Fruit fly (Drosophila melanogaster) whole organism, embryonic: ENCODE measurements around the gene CG43915.

ENCODE experiments used
- Ada2b ChIP-seq: fragments of 200-800 bp; sonication (Bioruptor generic); IDR thresholded peaks from 2 replicates; pipeline ENCODE4 v1.3.6; 2022; ENCODE audit warnings: missing biosample characterization, missing genetic modification characterization
- Awh ChIP-seq: fragments of 200-800 bp; sonication (Bioruptor generic); IDR thresholded peaks from 2 replicates; pipeline ENCODE4, ENCODE4 v1.3.6; 2022; ENCODE audit warnings: missing biosample characterization, missing genetic modification characterization
- BtbVII ChIP-seq: fragments of 200-800 bp; sonication (Bioruptor generic); optimal IDR thresholded peaks from 3 replicates; lab custom pipeline; 2017; ENCODE audit warnings: missing biosample characterization, mild to moderate bottlenecking, missing genetic modification characterization
- CG11504 ChIP-seq: fragments of 200-800 bp; sonication (Bioruptor generic); optimal IDR thresholded peaks from 3 replicates; lab custom pipeline; 2019; ENCODE audit warnings: missing biosample characterization, mild to moderate bottlenecking, missing genetic modification characterization, moderate library complexity
- CG11560 ChIP-seq: fragments of 200-800 bp; sonication (Bioruptor generic); IDR thresholded peaks from 3 replicates; pipeline ENCODE4 v1.3.6; 2022; ENCODE audit warnings: missing biosample characterization, missing genetic modification characterization
- CG11723 ChIP-seq: fragments of 200-800 bp; sonication (Bioruptor generic); optimal IDR thresholded peaks from 2 replicates; lab custom pipeline; 2017; ENCODE audit warnings: missing biosample characterization, mild to moderate bottlenecking, missing genetic modification characterization
- CG12391 ChIP-seq: fragments of 200-800 bp; sonication (Bioruptor generic); optimal IDR thresholded peaks from 3 replicates; lab custom pipeline; 2018; ENCODE audit warnings: missing biosample characterization, mild to moderate bottlenecking, missing genetic modification characterization, moderate library complexity
- CG13424 ChIP-seq: fragments of 200-800 bp; sonication (Bioruptor generic); optimal IDR thresholded peaks from 2 replicates; lab custom pipeline; 2019; ENCODE audit warnings: missing biosample characterization, mild to moderate bottlenecking, missing genetic modification characterization, moderate library complexity
- CG15269 ChIP-seq: fragments of 200-800 bp; sonication (Bioruptor generic); optimal IDR thresholded peaks from 2 replicates; lab custom pipeline; 2018; ENCODE audit warnings: missing biosample characterization, mild to moderate bottlenecking, missing genetic modification characterization, moderate library complexity
- CG17385 ChIP-seq: fragments of 200-800 bp; sonication (Bioruptor generic); optimal IDR thresholded peaks from 3 replicates; lab custom pipeline; 2018; ENCODE audit warnings: missing biosample characterization, mild to moderate bottlenecking, missing genetic modification characterization
- CG17802 ChIP-seq: fragments of 200-800 bp; sonication (Bioruptor generic); optimal IDR thresholded peaks from 2 replicates; lab custom pipeline; 2018; ENCODE audit warnings: missing biosample characterization, mild to moderate bottlenecking, missing genetic modification characterization, moderate library complexity
- CG1832 ChIP-seq: fragments of 200-800 bp; sonication (Bioruptor generic); optimal IDR thresholded peaks from 2 replicates; lab custom pipeline; 2017; ENCODE audit warnings: missing biosample characterization, mild to moderate bottlenecking, missing genetic modification characterization, inconsistent platforms
- CG31441 ChIP-seq: fragments of 200-800 bp; sonication (Bioruptor generic); IDR thresholded peaks from 2 replicates; pipeline ENCODE4 v1.3.6; 2022; ENCODE audit warnings: missing biosample characterization, missing genetic modification characterization
- CG33557 ChIP-seq: fragments of 200-800 bp; sonication (Bioruptor generic); optimal IDR thresholded peaks from 2 replicates; lab custom pipeline; 2019; ENCODE audit warnings: missing biosample characterization, mild to moderate bottlenecking, missing genetic modification characterization, moderate library complexity
- CG7556 ChIP-seq: fragments of 200-800 bp; sonication (Bioruptor generic); optimal IDR thresholded peaks from 2 replicates; lab custom pipeline; 2017; ENCODE audit warnings: missing biosample characterization, mild to moderate bottlenecking, missing genetic modification characterization
- CG7839 ChIP-seq: fragments of 200-800 bp; sonication (Bioruptor generic); optimal IDR thresholded peaks from 3 replicates; lab custom pipeline; 2018; ENCODE audit warnings: missing biosample characterization, mild to moderate bottlenecking, missing genetic modification characterization, moderate library complexity
- CG8388 ChIP-seq: fragments of 200-800 bp; sonication (Bioruptor generic); optimal IDR thresholded peaks from 2 replicates; lab custom pipeline; 2019; ENCODE audit warnings: missing biosample characterization, mild to moderate bottlenecking, missing genetic modification characterization, moderate library complexity
- CG8924 ChIP-seq: fragments of 200-800 bp; optimal IDR thresholded peaks from 3 replicates; lab custom pipeline; 2019; ENCODE audit warnings: missing biosample characterization, mild to moderate bottlenecking, missing genetic modification characterization, moderate library complexity
- CoRest ChIP-seq: fragments of 200-800 bp; sonication (Bioruptor generic); optimal IDR thresholded peaks from 3 replicates; lab custom pipeline; 2018; ENCODE audit warnings: missing biosample characterization, mild to moderate bottlenecking, missing genetic modification characterization, moderate library complexity
- Fer1 ChIP-seq: fragments of 200-800 bp; sonication (Bioruptor generic); optimal IDR thresholded peaks from 2 replicates; lab custom pipeline; 2017; ENCODE audit warnings: missing biosample characterization, mild to moderate bottlenecking, missing genetic modification characterization
- Gsc ChIP-seq: fragments of 200-800 bp; sonication (Bioruptor generic); IDR thresholded peaks from 2 replicates; pipeline ENCODE4 v1.3.6; 2022; ENCODE audit warnings: missing biosample characterization, missing genetic modification characterization
- Hr51 ChIP-seq, 2 experiments: fragments of 200-800 bp; sonication (Bioruptor generic); optimal IDR thresholded peaks; 2 replicates in 1 of 2; 3 replicates in 1 of 2; lab custom pipeline; 2016 to 2018; ENCODE audit warnings: missing biosample characterization in 2 of 2, missing genetic modification characterization in 2 of 2, mild to moderate bottlenecking in 1 of 2, moderate library complexity in 1 of 2
- Hsf ChIP-seq: fragments of 200-800 bp; sonication (Bioruptor generic); optimal IDR thresholded peaks from 3 replicates; lab custom pipeline; 2016; ENCODE audit warnings: missing biosample characterization, missing genetic modification characterization
- Kr ChIP-seq: fragments of 200-800 bp; sonication (Bioruptor generic); optimal IDR thresholded peaks from 2 replicates; lab custom pipeline; 2017; ENCODE audit warnings: missing biosample characterization, mild to moderate bottlenecking, missing genetic modification characterization
- Med ChIP-seq: fragments of 200-800 bp; sonication (Bioruptor generic); peaks from one replicate; lab custom pipeline; 2016; ENCODE audit warnings: missing biosample characterization, missing genetic modification characterization, mild to moderate bottlenecking, inconsistent platforms, moderate library complexity
- Oli ChIP-seq: fragments of 200-800 bp; sonication (Bioruptor generic); optimal IDR thresholded peaks from 2 replicates; lab custom pipeline; 2018; ENCODE audit warnings: missing biosample characterization, mild to moderate bottlenecking, missing genetic modification characterization, moderate library complexity
- Poxn ChIP-seq: fragments of 200-800 bp; sonication (Bioruptor generic); IDR thresholded peaks from 2 replicates; pipeline ENCODE4 v1.3.6; 2022; ENCODE audit warnings: missing biosample characterization, missing genetic modification characterization
- Ptx1 ChIP-seq: fragments of 200-800 bp; sonication (Bioruptor generic); IDR thresholded peaks from 2 replicates; pipeline ENCODE4 v1.3.6; 2022; ENCODE audit warnings: missing biosample characterization, missing genetic modification characterization
- Ssrp ChIP-seq: fragments of 200-800 bp; sonication (Bioruptor generic); optimal IDR thresholded peaks from 2 replicates; lab custom pipeline; 2018; ENCODE audit warnings: missing biosample characterization, mild to moderate bottlenecking, missing genetic modification characterization, moderate library complexity
- aop ChIP-seq: fragments of 200-800 bp; sonication (Bioruptor generic); IDR thresholded peaks from 2 replicates; pipeline ENCODE4 v1.3.6; 2022; ENCODE audit warnings: missing biosample characterization, missing genetic modification characterization
- az2 ChIP-seq: fragments of 200-800 bp; sonication (Bioruptor generic); optimal IDR thresholded peaks from 3 replicates; lab custom pipeline; 2016; ENCODE audit warnings: missing biosample characterization, missing genetic modification characterization
- bcd ChIP-seq: fragments of 200-800 bp; sonication (Bioruptor generic); optimal IDR thresholded peaks from 2 replicates; lab custom pipeline; 2017; ENCODE audit warnings: missing biosample characterization, mild to moderate bottlenecking, missing genetic modification characterization
- caup ChIP-seq: fragments of 200-800 bp; sonication (Bioruptor generic); optimal IDR thresholded peaks from 3 replicates; lab custom pipeline; 2017; ENCODE audit warnings: missing biosample characterization, mild to moderate bottlenecking, missing genetic modification characterization, moderate library complexity; ENCODE audit not compliant: severe bottlenecking
- dmrt99B ChIP-seq: fragments of 200-800 bp; sonication (Bioruptor generic); optimal IDR thresholded peaks from 2 replicates; lab custom pipeline; 2018; ENCODE audit warnings: missing biosample characterization, mild to moderate bottlenecking, missing genetic modification characterization, moderate library complexity
- esg ChIP-seq: fragments of 200-800 bp; sonication (Bioruptor generic); conservative IDR thresholded peaks from 2 replicates; pipeline ENCODE4 v1.3.6; 2022; ENCODE audit warnings: missing biosample characterization, missing genetic modification characterization
- ewg ChIP-seq: fragments of 200-800 bp; sonication (Bioruptor generic); optimal IDR thresholded peaks from 3 replicates; lab custom pipeline; 2017; ENCODE audit warnings: mild to moderate bottlenecking, missing biosample characterization, missing genetic modification reagents, missing genetic modification characterization
- fd102C ChIP-seq: fragments of 200-800 bp; sonication (Bioruptor generic); optimal IDR thresholded peaks from 2 replicates; lab custom pipeline; 2018; ENCODE audit warnings: missing biosample characterization, mild to moderate bottlenecking, missing genetic modification characterization, moderate library complexity
- fd3F ChIP-seq: fragments of 200-800 bp; sonication (Bioruptor generic); optimal IDR thresholded peaks from 2 replicates; lab custom pipeline; 2018; ENCODE audit warnings: missing biosample characterization, mild to moderate bottlenecking, missing genetic modification characterization, moderate library complexity
- gfzf ChIP-seq: fragments of 200-800 bp; sonication (Bioruptor generic); optimal IDR thresholded peaks from 2 replicates; lab custom pipeline; 2016; ENCODE audit warnings: missing biosample characterization, mild to moderate bottlenecking, missing genetic modification characterization, moderate library complexity
- grau ChIP-seq: fragments of 200-800 bp; optimal IDR thresholded peaks from 3 replicates; lab custom pipeline; 2019; ENCODE audit warnings: missing biosample characterization, mild to moderate bottlenecking, missing genetic modification characterization, moderate library complexity
- gt ChIP-seq: fragments of 200-800 bp; sonication (Bioruptor generic); IDR thresholded peaks from 2 replicates; pipeline ENCODE4 v1.3.6; 2022; ENCODE audit warnings: missing biosample characterization, missing genetic modification characterization
- h ChIP-seq: fragments of >200 bp; optimal IDR thresholded peaks from 2 replicates; lab custom pipeline; 2017
- hb ChIP-seq: fragments of 200-800 bp; sonication (Bioruptor generic); IDR thresholded peaks from 3 replicates; pipeline ENCODE4 v1.3.6; 2022; ENCODE audit warnings: missing biosample characterization, missing genetic modification characterization; ENCODE audit not compliant: partially characterized antibody
- lab ChIP-seq: fragments of 200-800 bp; sonication (Bioruptor generic); optimal IDR thresholded peaks from 3 replicates; lab custom pipeline; 2017; ENCODE audit warnings: missing biosample characterization, missing genetic modification characterization, mild to moderate bottlenecking, moderate library complexity, missing genetic modification reagents
- lola ChIP-seq, 3 experiments: fragments of >200 bp in 2 of 3; fragments of 200-800 bp in 1 of 3; sonication (Bioruptor generic) in 1 of 3; optimal IDR thresholded peaks; 2 replicates each; lab custom pipeline; 2017 to 2019; ENCODE audit warnings: missing biosample characterization in 3 of 3, missing genetic modification characterization in 3 of 3, mild to moderate bottlenecking in 1 of 3, moderate library complexity in 1 of 3
- nau ChIP-seq: fragments of 200-800 bp; sonication (Bioruptor generic); optimal IDR thresholded peaks from 3 replicates; lab custom pipeline; 2017; ENCODE audit warnings: missing biosample characterization, mild to moderate bottlenecking, missing genetic modification characterization, missing genetic modification reagents
- shn ChIP-seq: fragments of 200-800 bp; sonication (Bioruptor generic); optimal IDR thresholded peaks from 3 replicates; lab custom pipeline; 2016; ENCODE audit warnings: missing biosample characterization, missing genetic modification characterization
- sima ChIP-seq: fragments of 200-800 bp; sonication (Bioruptor generic); optimal IDR thresholded peaks from 2 replicates; lab custom pipeline; 2016; ENCODE audit warnings: missing biosample characterization, missing genetic modification characterization
- sisA ChIP-seq: fragments of 200-800 bp; sonication (Bioruptor generic); IDR thresholded peaks from 2 replicates; pipeline ENCODE4 v1.3.6; 2022; ENCODE audit warnings: missing biosample characterization, missing genetic modification characterization
- zf30C ChIP-seq: fragments of 200-800 bp; sonication (Bioruptor generic); optimal IDR thresholded peaks from 3 replicates; lab custom pipeline; 2018; ENCODE audit warnings: missing biosample characterization, mild to moderate bottlenecking, missing genetic modification characterization

The CG43915 gene

dm6 chr3L:4000711-4001110 lies 28.0 kb downstream of the CG43915 start (continued):
- TF ChIP-seq Kr (GFP tag; lab: Kevin White, UChicago) (no peak), CG31441 (GFP tag; lab: Robert Waterston, UW) (peak; percentile 22; the same call in 1 of the 2 replicates), CG15269 (tag; lab: Kevin White, UChicago) (peak; percentile 61), CG11504 (tag; lab: Kevin White, UChicago) (peak; percentile 55), sima (GFP tag; lab: Kevin White, UChicago) (no peak), zf30C (GFP tag; lab: Kevin White, UChicago) (peak; percentile 51), h (no peak), gfzf (no peak), Ssrp (tag; lab: Kevin White, UChicago) (peak; percentile 36), Med (no peak), Poxn (GFP tag; lab: Robert Waterston, UW) (no peak), fd3F (peak; percentile 20), Ada2b (no peak), bcd (GFP tag; lab: Kevin White, UChicago) (peak; percentile 40), lola (GFP tag; optimal IDR thresholded peaks at IDR 0.05; lab: Kevin White, UChicago) (peak in 1 of 3 experiments; percentile 26), CG17385 (GFP tag; lab: Kevin White, UChicago) (peak; percentile 52), grau (tag; lab: Kevin White, UChicago) (peak; percentile 64), aop (GFP tag; lab: Robert Waterston, UW) (no peak), hb (GFP tag; lab: Robert Waterston, UW) (no peak), CG13424 (tag; lab: Kevin White, UChicago) (peak; percentile 67), CG8924 (tag; lab: Kevin White, UChicago) (peak; percentile 42), CG12391 (peak; percentile 40), Fer1 (GFP tag; lab: Kevin White, UChicago) (peak; percentile 33), ewg (GFP tag; lab: Kevin White, UChicago) (peak; percentile 26), CG7556 (GFP tag; lab: Kevin White, UChicago) (peak; percentile 72), Awh (GFP tag; lab: Robert Waterston, UW) (no peak), Hr51 (GFP tag; optimal IDR thresholded peaks at IDR 0.05; lab: Kevin White, UChicago) (peak in 1 of 2 experiments; percentile 57), esg (GFP tag; lab: Robert Waterston, UW) (0 out of 2 replicates have a peak, but pooled peaks have one; percentile 16), BtbVII (peak; percentile 18), Ptx1 (0 out of 2 replicates have a peak, but pooled peaks have one; percentile 9), CG1832 (GFP tag; lab: Kevin White, UChicago) (no peak), CG33557 (GFP tag; lab: Kevin White, UChicago) (no peak), Oli (tag; lab: Kevin White, UChicago) (peak; percentile 56), CoRest (tag; lab: Kevin White, UChicago) (peak; percentile 62), CG8388 (GFP tag; lab: Kevin White, UChicago) (peak; percentile 17), Gsc (GFP tag; lab: Robert Waterston, UW) (no peak), caup (peak; percentile 3), lab (GFP tag; lab: Kevin White, UChicago) (peak; percentile 33), sisA (peak; percentile 27; the same call in 1 of the 2 replicates), CG17802 (tag; lab: Kevin White, UChicago) (no peak), CG11723 (GFP tag; lab: Kevin White, UChicago) (no peak), az2 (GFP tag; lab: Kevin White, UChicago) (peak; percentile 27), fd102C (GFP tag; lab: Kevin White, UChicago) (no peak), dmrt99B (tag; lab: Kevin White, UChicago) (peak; percentile 37), gt (no peak), nau (GFP tag; lab: Kevin White, UChicago) (no peak), Hsf (peak; percentile 12), shn (GFP tag; lab: Kevin White, UChicago) (no peak), CG7839 (tag; lab: Kevin White, UChicago) (peak; percentile 18), CG11560 (tag; lab: Robert Waterston, UW) (no peak)
